Worm (Caenorhabditis elegans) whole organism, L4/young adult: Measurements from ENCODE around the gene mfsd-13.2.

Experiments
- dao-5 ChIP-seq: sonication (generic microtip); optimal IDR thresholded peaks from 2 replicates; lab custom pipeline; 2016; ENCODE audit warnings: missing genotype, missing genetic modification characterization, moderate library complexity, missing compliant biosample characterization
- him-1 ChIP-seq: sonication (generic microtip); optimal IDR thresholded peaks from 2 replicates; lab custom pipeline; 2016; ENCODE audit warnings: missing genotype, missing genetic modification reagents, missing genetic modification characterization, missing compliant biosample characterization

DNA sequence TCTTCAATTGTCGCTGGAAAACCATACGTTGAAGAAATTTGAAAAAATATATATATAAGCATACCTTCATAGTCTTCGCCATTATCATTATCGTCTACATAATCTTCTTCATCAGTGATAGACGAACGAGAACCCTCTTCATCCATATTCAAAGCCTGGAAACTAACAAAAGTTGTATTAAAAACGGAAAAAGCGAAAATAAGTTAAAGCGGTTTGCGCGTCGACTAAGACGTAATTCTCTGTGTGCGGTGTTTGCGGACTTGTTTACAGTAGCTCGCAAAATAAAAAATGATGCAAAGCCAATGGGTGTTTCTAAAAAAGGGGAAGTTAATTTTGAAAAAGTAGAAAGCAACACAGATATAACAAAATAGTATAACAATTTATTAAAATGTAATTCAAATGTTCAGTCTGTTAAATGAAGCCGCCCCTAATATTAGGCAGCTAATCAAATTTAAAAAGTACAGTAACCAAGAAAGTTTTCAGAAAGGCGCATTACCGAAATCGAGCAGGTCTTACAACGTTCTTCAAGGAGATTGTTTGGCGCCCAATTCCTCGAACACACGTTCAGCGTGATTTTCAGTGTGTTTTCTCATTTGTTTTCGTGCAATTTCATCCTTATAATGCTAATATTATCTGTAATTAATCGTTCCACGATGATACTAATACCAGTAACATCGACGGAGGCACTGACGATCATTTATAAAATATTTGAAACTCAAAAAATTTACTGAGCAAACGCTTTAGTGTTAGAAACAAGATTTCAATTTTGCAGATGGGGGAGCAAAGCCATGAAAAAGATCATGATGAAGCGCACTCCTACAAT lies 33.6 kb downstream of the mfsd-13.2 start, which contains the start of the genes T07F8.4 and gld-3:
- TF ChIP-seq dao-5 (tag; lab: Kevin White, UChicago) (no peak), him-1 (tag; lab: Kevin White, UChicago) (no peak)
